Fruit fly (Drosophila melanogaster): ENCODE results near the gene CG17493.
A peak's percentile ranks its signal among the peaks of the same experiment; 100 is the strongest.

The CG17493 gene

dm6 chr2L:22578920-22579548, 29.2 kb downstream of the CG17493 start, which contains the start of gene Slmap (continued):
- peak; percentile 97 for TF ChIP-seq CG17802 (tag; optimal IDR thresholded peaks at IDR 0.05)
- peak; percentile 47 for TF ChIP-seq CG12659 (GFP tag; optimal IDR thresholded peaks at IDR 0.05)
- TF ChIP-seq az2 (GFP tag; optimal IDR thresholded peaks at IDR 0.05): no peak
- no peak for TF ChIP-seq D (optimal IDR thresholded peaks at IDR 0.05)
- no peak for TF ChIP-seq D (GFP tag; optimal IDR thresholded peaks at IDR 0.05)
- no peak for TF ChIP-seq CG1832 (GFP tag; optimal IDR thresholded peaks at IDR 0.05)
- no peak for TF ChIP-seq prd (optimal IDR thresholded peaks at IDR 0.05)
- TF ChIP-seq prd (GFP tag; IDR thresholded peaks at IDR 0.05): no peak
- TF ChIP-seq D19A (tag; optimal IDR thresholded peaks at IDR 0.05): peak; percentile 27
- no peak for TF ChIP-seq hbn (GFP tag; IDR thresholded peaks at IDR 0.05; ENCODE audit: partially characterized antibody)
- no peak for TF ChIP-seq Nf-YB (GFP tag; optimal IDR thresholded peaks at IDR 0.05)
- no peak for TF ChIP-seq CG11456 (GFP tag; IDR thresholded peaks at IDR 0.05)
- TF ChIP-seq vfl (GFP tag; optimal IDR thresholded peaks at IDR 0.05): no peak
- peak; percentile 99 for TF ChIP-seq CG1024 (GFP tag; IDR thresholded peaks at IDR 0.05)
- TF ChIP-seq seq (GFP tag; IDR thresholded peaks at IDR 0.05): no peak
- TF ChIP-seq CG8089 (GFP tag; optimal IDR thresholded peaks at IDR 0.05): peak; percentile 35
- no peak for TF ChIP-seq CG9797 (GFP tag; optimal IDR thresholded peaks at IDR 0.05)
- no peak for TF ChIP-seq usp (GFP tag; optimal IDR thresholded peaks at IDR 0.05)
- TF ChIP-seq CG12744 (GFP tag; optimal IDR thresholded peaks at IDR 0.05): no peak
- no peak for TF ChIP-seq CG3281 (GFP tag; optimal IDR thresholded peaks at IDR 0.05)
- TF ChIP-seq HmgD (GFP tag; optimal IDR thresholded peaks at IDR 0.05): no peak
- no peak for TF ChIP-seq Awh (GFP tag; IDR thresholded peaks at IDR 0.05)
- no peak for TF ChIP-seq Nf-YA (GFP tag; IDR thresholded peaks at IDR 0.05)
- TF ChIP-seq h (optimal IDR thresholded peaks at IDR 0.05): no peak
- TF ChIP-seq Max (GFP tag; optimal IDR thresholded peaks at IDR 0.05): no peak
- no peak for TF ChIP-seq tna (GFP tag; IDR thresholded peaks at IDR 0.05; ENCODE audit: partially characterized antibody)
- TF ChIP-seq CG8290 (GFP tag; optimal IDR thresholded peaks at IDR 0.05): peak; percentile 49
- peak in 1 of 2 experiments; percentile 38 for TF ChIP-seq CG8290 (tag; optimal IDR thresholded peaks at IDR 0.05)
- TF ChIP-seq crp (GFP tag; optimal IDR thresholded peaks at IDR 0.05): peak in 1 of 2 experiments; percentile 37
- no peak for TF ChIP-seq Ets65A (GFP tag)
- TF ChIP-seq Ravus (GFP tag; IDR thresholded peaks at IDR 0.05): no peak
- TF ChIP-seq Ptx1 (GFP tag; IDR thresholded peaks at IDR 0.05): no peak
- no peak for TF ChIP-seq p53 (GFP tag; optimal IDR thresholded peaks at IDR 0.05)
- no peak for TF ChIP-seq CG14014 (GFP tag; IDR thresholded peaks at IDR 0.05)
- TF ChIP-seq ro (GFP tag; IDR thresholded peaks at IDR 0.05): no peak
- TF ChIP-seq danr (GFP tag; IDR thresholded peaks at IDR 0.05): no peak
- no peak for TF ChIP-seq CG15696 (tag; optimal IDR thresholded peaks at IDR 0.05)
- no peak for TF ChIP-seq CG2202 (tag; optimal IDR thresholded peaks at IDR 0.05)
- no peak for TF ChIP-seq CG13775 (GFP tag; optimal IDR thresholded peaks at IDR 0.05)
- no peak for TF ChIP-seq lola (GFP tag; optimal IDR thresholded peaks at IDR 0.05)
- no peak for TF ChIP-seq TFAM (GFP tag; optimal IDR thresholded peaks at IDR 0.05)
- TF ChIP-seq Sin3A (optimal IDR thresholded peaks at IDR 0.05): no peak
- no peak for TF ChIP-seq CG15269 (tag; optimal IDR thresholded peaks at IDR 0.05)
- TF ChIP-seq Bteb2 (GFP tag; optimal IDR thresholded peaks at IDR 0.05): no peak
- TF ChIP-seq YL-1 (GFP tag; optimal IDR thresholded peaks at IDR 0.05): no peak
- TF ChIP-seq Xbp1 (GFP tag; optimal IDR thresholded peaks at IDR 0.05): no peak
- no peak for TF ChIP-seq CG7556 (GFP tag; optimal IDR thresholded peaks at IDR 0.05)
- no peak for TF ChIP-seq Scr (GFP tag; IDR thresholded peaks at IDR 0.05; ENCODE audit: partially characterized antibody)
- no peak for TF ChIP-seq caup (GFP tag; optimal IDR thresholded peaks at IDR 0.05; ENCODE audit: severe bottlenecking)
- no peak for TF ChIP-seq Ssrp (tag; optimal IDR thresholded peaks at IDR 0.05)
- TF ChIP-seq CG6654 (GFP tag; optimal IDR thresholded peaks at IDR 0.05): no peak
- TF ChIP-seq CG15601 (tag; optimal IDR thresholded peaks at IDR 0.05): no peak
